Fruit fly (Drosophila melanogaster) whole organism, larva: ENCODE measurements around the gene Tgs1.
A peak's percentile ranks its signal among the peaks of the same experiment; 100 is the strongest.

ENCODE experiments used
- noc ChIP-seq: fragments of 200-800 bp; sonication (Bioruptor generic); optimal IDR thresholded peaks from 3 replicates; lab custom pipeline; 2019; ENCODE audit warnings: missing biosample characterization, mild to moderate bottlenecking, missing genetic modification characterization, moderate library complexity

The Tgs1 gene

DNA sequence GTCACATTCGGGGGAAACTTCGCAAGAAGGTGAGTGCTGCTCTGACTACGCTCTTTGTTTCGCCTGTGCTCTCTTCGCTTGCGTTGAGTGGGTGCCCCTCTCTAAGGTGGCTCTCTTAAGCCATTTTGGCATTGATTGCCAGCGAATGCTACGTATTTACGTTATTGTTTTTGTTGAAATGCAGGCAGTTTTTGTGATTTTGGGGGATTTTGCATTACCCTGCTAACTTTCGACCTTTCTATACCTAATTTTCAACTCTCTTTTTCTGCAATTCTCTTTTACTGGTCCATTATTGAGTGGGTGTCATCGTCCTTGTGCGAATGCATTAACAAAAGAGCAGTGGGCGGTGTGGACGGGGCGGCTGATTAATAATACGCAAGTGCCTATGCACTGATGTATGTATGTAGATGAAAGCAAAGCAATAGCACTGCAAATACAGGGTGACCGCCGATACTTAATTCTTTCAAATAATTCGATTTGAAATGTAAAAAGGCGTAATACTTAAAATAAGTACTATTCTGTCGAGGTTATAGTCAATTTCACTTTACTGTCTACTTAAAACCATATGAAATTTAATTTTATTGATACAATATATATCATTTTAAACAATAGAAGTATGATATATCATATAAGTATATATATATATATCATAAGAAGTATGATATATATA lies 19.9 kb downstream of the Tgs1 start:
- no peak for TF ChIP-seq noc (tag; lab: Kevin White, UChicago)

DNA sequence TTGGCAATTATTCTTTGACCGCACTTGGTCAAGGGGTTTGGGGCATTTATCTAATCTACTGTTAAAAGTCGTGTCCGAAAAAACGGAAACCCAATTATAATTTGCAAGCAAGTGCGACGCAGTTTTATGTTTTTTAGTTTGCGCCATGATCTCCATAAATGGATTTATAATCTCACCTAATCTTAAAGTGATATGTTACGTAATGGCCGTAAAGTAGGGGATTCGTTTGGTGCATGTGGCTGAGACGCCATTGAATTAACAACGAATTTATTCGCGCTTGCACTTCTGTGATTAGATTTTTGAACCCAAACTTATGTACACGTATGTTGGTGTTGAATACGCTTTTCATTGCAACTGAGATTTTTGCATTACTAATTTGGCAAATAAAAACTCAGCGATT lies 21.4 kb downstream of the Tgs1 start:
- no peak for TF ChIP-seq noc (tag; lab: Kevin White, UChicago)

- TF ChIP-seq noc (tag; lab: Kevin White, UChicago), result no peak
Measured at dm6 chr3R:18277406-18277805, 22.1 kb downstream of the Tgs1 start.

DNA sequence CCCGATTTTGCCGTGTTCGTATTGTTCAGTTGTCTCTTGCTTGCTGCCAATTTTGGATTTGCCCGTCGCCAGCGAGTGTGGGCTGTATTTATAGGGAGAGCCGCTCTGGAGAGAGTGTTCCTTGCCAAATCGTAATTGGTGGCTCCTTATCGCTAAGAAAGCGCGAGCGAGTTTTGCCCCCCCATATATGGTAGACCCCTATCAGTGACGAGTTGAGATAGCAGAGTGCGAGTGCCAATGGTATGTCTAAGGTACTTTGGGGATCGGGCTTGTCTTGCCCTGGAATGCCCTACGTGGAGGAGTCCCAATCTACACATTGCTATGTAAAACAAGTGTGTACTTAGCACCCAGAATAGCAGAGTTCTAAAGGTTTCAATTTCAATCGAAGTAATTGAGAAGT lies 24.2 kb downstream of the Tgs1 start, which contains the start of gene CG7142:
CG7142 (minus strand) TSS at position 29 of the 400 bp plus-strand sequence.
- peak; percentile 3 for TF ChIP-seq noc (tag; lab: Kevin White, UChicago)

dm6 chr3R:18280133-18280532 lies 24.8 kb downstream of the Tgs1 start:
- no peak for TF ChIP-seq noc (tag; lab: Kevin White, UChicago)

DNA sequence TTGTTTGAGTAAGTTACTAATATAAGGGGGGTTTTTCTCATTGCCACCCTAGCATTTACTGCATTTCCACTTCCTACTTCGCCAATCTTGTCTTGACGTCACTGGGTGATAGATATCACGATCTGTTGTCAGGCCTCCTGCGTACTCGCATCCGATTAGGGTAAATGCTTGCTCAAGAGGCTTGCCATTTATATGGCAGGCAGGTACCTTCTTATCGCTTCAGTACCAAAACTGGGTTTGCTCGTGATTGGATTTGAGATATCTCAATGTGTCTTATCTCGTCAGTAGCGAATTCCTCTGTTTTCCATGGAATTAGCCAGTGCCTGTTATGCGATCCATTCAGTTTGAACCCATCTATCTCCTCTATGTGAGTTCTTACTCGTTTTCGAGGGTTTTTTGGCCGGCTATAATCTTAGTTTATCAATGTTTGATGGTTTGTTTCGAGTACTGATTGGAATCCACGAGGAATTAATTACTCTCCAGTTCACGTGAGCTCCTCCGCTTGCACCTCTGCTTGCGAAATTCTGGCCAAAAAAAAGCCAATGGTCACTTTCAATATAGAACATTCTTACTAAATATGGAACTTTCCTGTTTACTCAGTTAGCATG lies 25.6 kb downstream of the Tgs1 start:
- no peak for TF ChIP-seq noc (tag; lab: Kevin White, UChicago)

- TF ChIP-seq noc (tag; lab: Kevin White, UChicago), result no peak
Measured at dm6 chr3R:18283441-18283840, 28.1 kb downstream of the Tgs1 start, which contains the start of the genes CG14312 and CG8064. TSS of gene CG14312 (minus strand) at chr3R:18283528. TSS of gene CG8064 (plus strand) at chr3R:18283660.

- TF ChIP-seq noc (tag; lab: Kevin White, UChicago), result no peak
Measured at dm6 chr3R:18288677-18289076, 33.3 kb downstream of the Tgs1 start, which contains the start of gene CG7131. TSS of gene CG7131 (minus strand) at chr3R:18288777.

dm6 chr3R:18291831-18292230 lies 36.5 kb downstream of the Tgs1 start:
- TF ChIP-seq noc (tag; lab: Kevin White, UChicago), result peak; percentile 62

dm6 chr3R:18292371-18292770 lies 37.0 kb downstream of the Tgs1 start:
- no peak for TF ChIP-seq noc (tag; lab: Kevin White, UChicago)

- TF ChIP-seq noc (tag; lab: Kevin White, UChicago), result no peak
Measured at dm6 chr3R:18294488-18294887, 39.2 kb downstream of the Tgs1 start.

DNA sequence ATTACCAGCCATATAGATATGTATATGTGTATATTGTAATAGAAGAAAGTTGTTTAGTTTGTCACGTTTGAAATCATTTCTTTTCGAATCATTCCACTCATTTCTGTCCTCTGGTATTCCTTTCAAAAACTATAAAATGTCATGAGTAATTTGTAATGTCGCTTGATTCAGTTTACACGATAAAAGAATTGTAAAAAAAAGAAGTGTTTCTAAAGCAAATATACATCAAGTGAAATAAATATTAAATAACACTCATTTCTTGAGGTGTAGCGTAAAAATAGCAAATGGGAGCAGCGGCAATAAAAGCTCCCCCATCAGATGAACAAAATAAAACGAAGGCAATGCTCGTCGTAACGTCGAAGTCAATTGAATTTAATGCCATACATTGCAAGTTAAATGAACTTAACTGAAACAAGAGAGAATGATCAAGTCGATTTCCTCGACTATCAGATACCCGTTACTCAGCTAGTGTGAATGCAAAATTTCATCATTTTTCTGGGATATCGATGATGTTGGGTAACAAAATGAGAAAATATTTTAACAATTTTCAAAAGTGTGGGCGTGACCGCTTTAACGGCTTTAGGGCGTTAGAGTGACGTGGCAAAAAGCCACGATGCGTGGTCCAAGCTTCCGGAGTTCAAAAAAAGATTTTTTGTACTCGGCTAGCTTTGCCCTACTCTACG lies 40.1 kb downstream of the Tgs1 start:
- TF ChIP-seq noc (tag; lab: Kevin White, UChicago), result no peak

DNA sequence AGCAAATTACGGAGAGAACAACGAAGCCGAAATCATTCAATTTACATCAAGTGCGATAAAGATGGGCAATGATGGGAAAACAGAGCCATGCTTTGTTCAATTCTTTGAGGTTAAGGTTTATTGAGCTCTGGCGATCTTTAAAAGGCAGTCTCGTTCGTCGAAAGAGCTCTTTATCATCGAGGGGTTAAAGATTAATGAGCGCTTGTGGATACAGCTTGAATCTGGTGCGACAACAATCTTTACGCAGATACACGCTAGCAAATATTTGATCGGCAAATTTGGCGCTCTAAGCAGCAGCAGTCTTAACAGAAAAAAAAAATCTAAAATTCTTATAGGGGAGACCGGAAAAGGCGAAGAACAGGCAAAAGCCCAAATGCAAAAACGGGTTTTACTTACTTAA lies 40.8 kb downstream of the Tgs1 start:
- no peak for TF ChIP-seq noc (tag; lab: Kevin White, UChicago)

- no peak for TF ChIP-seq noc (tag; lab: Kevin White, UChicago)
Measured at dm6 chr3R:18296737-18297136, 41.4 kb downstream of the Tgs1 start.

dm6 chr3R:18297444-18298297 lies 42.3 kb downstream of the Tgs1 start:
- no peak for TF ChIP-seq noc (tag; lab: Kevin White, UChicago)
